Worm (Caenorhabditis elegans) whole organism, late embryonic: ENCODE results near the gene ugt-48.

Source experiments
- C08G9.2 ChIP-seq: sonication (generic microtip); optimal IDR thresholded peaks from 2 replicates; lab custom pipeline; 2016; ENCODE audit warnings: mild to moderate bottlenecking, missing genetic modification characterization, moderate library complexity, missing compliant biosample characterization
- K02D7.2 ChIP-seq: sonication (generic microtip); optimal IDR thresholded peaks from 2 replicates; lab custom pipeline; 2017; ENCODE audit warnings: mild to moderate bottlenecking, missing genetic modification characterization, missing compliant biosample characterization
- K09A11.1 ChIP-seq: sonication (generic microtip); optimal IDR thresholded peaks from 2 replicates; lab custom pipeline; 2017; ENCODE audit warnings: antibody characterized with exemption, mild to moderate bottlenecking, missing genetic modification characterization, missing compliant biosample characterization; ENCODE audit not compliant: insufficient read depth
- Y22D7AL.16 ChIP-seq: sonication (generic microtip); optimal IDR thresholded peaks from 2 replicates; lab custom pipeline; 2016; ENCODE audit warnings: missing genetic modification characterization, missing compliant biosample characterization
- ahr-1 ChIP-seq: sonication (generic microtip); optimal IDR thresholded peaks from 2 replicates; lab custom pipeline; 2016; ENCODE audit warnings: missing genetic modification characterization, missing compliant biosample characterization
- ama-1 ChIP-seq: fragments of 150-350 bp; optimal IDR thresholded peaks from 2 replicates; lab custom pipeline; 2014
- ceh-14 ChIP-seq: sonication (generic microtip); optimal IDR thresholded peaks from 2 replicates; lab custom pipeline; 2016; ENCODE audit warnings: missing genotype, missing genetic modification characterization, missing compliant biosample characterization
- ceh-22 ChIP-seq: sonication (generic microtip); optimal IDR thresholded peaks from 2 replicates; lab custom pipeline; 2017; ENCODE audit warnings: missing biosample characterization, missing genetic modification characterization
- ceh-24 ChIP-seq: sonication (generic microtip); optimal IDR thresholded peaks from 2 replicates; lab custom pipeline; 2016; ENCODE audit warnings: mild to moderate bottlenecking, missing genetic modification characterization, missing compliant biosample characterization
- ceh-30 ChIP-seq: fragments of 150-350 bp; optimal IDR thresholded peaks from 2 replicates; lab custom pipeline; 2014; ENCODE audit warnings: missing biosample characterization, missing genetic modification characterization
- ceh-31 ChIP-seq: sonication (generic microtip); optimal IDR thresholded peaks from 2 replicates; lab custom pipeline; 2016; ENCODE audit warnings: missing genetic modification characterization, missing compliant biosample characterization
- ceh-34 ChIP-seq: sonication (generic microtip); optimal IDR thresholded peaks from 2 replicates; lab custom pipeline; 2016; ENCODE audit warnings: mild to moderate bottlenecking, missing genetic modification characterization, missing compliant biosample characterization
- ceh-48 ChIP-seq: sonication (generic microtip); optimal IDR thresholded peaks from 2 replicates; lab custom pipeline; 2016; ENCODE audit warnings: missing genetic modification characterization, inconsistent platforms, missing compliant biosample characterization
- ceh-9 ChIP-seq: sonication (generic microtip); optimal IDR thresholded peaks from 2 replicates; lab custom pipeline; 2016; ENCODE audit warnings: mild to moderate bottlenecking, missing genetic modification characterization, inconsistent platforms, missing compliant biosample characterization
- dve-1 ChIP-seq: sonication (generic microtip); optimal IDR thresholded peaks from 2 replicates; lab custom pipeline; 2017; ENCODE audit warnings: antibody characterized with exemption, mild to moderate bottlenecking, missing genetic modification characterization, missing compliant biosample characterization
- elt-2 ChIP-seq: sonication (generic microtip); optimal IDR thresholded peaks from 2 replicates; lab custom pipeline; 2016; ENCODE audit warnings: missing genetic modification reagents, missing genetic modification characterization, missing compliant biosample characterization
- elt-4 ChIP-seq: sonication (generic microtip); optimal IDR thresholded peaks from 2 replicates; lab custom pipeline; 2016; ENCODE audit warnings: missing genetic modification characterization, missing compliant biosample characterization
- ets-4 ChIP-seq: sonication (generic microtip); optimal IDR thresholded peaks from 2 replicates; lab custom pipeline; 2016; ENCODE audit warnings: missing genetic modification characterization, missing compliant biosample characterization
- fkh-10 ChIP-seq: fragments of 150-350 bp; optimal IDR thresholded peaks from 2 replicates; lab custom pipeline; 2014; ENCODE audit warnings: missing biosample characterization, missing genetic modification reagents, missing genetic modification characterization
- fkh-6 ChIP-seq: sonication (generic microtip); optimal IDR thresholded peaks from 2 replicates; lab custom pipeline; 2016; ENCODE audit warnings: missing genetic modification characterization, missing compliant biosample characterization
- gmeb-2 ChIP-seq: sonication (generic microtip); optimal IDR thresholded peaks from 2 replicates; lab custom pipeline; 2016; ENCODE audit warnings: missing genetic modification characterization, inconsistent platforms, missing compliant biosample characterization
- hlh-13 ChIP-seq: fragments of 200-800 bp; sonication (Bioruptor generic); optimal IDR thresholded peaks from 2 replicates; lab custom pipeline; 2018; ENCODE audit warnings: mild to moderate bottlenecking, missing genetic modification characterization, missing compliant biosample characterization
- hlh-30 ChIP-seq: sonication (generic microtip); optimal IDR thresholded peaks from 2 replicates; lab custom pipeline; 2017; ENCODE audit warnings: antibody characterized with exemption, missing genetic modification characterization, missing compliant biosample characterization; ENCODE audit not compliant: insufficient read depth
- hlh-6 ChIP-seq: sonication (generic microtip); optimal IDR thresholded peaks from 2 replicates; lab custom pipeline; 2016; ENCODE audit warnings: missing genotype, missing genetic modification characterization, missing compliant biosample characterization
- hlh-8 ChIP-seq: sonication (generic microtip); optimal IDR thresholded peaks from 2 replicates; lab custom pipeline; 2016; ENCODE audit warnings: missing genotype, missing genetic modification characterization, missing compliant biosample characterization
- lim-6 ChIP-seq: sonication (generic microtip); optimal IDR thresholded peaks from 2 replicates; lab custom pipeline; 2016; ENCODE audit warnings: missing genetic modification characterization, missing compliant biosample characterization
- madf-2 ChIP-seq: sonication (generic microtip); optimal IDR thresholded peaks from 2 replicates; lab custom pipeline; 2017; ENCODE audit warnings: missing genetic modification characterization, missing compliant biosample characterization
- mec-3 ChIP-seq: sonication (generic microtip); optimal IDR thresholded peaks from 2 replicates; lab custom pipeline; 2016; ENCODE audit warnings: borderline replicate concordance, missing genetic modification characterization, missing compliant biosample characterization
- nhr-11 ChIP-seq: fragments of 150-350 bp; optimal IDR thresholded peaks from 2 replicates; lab custom pipeline; 2014; ENCODE audit warnings: missing biosample characterization, missing genetic modification characterization
- pag-3 ChIP-seq: sonication (generic microtip); optimal IDR thresholded peaks from 2 replicates; lab custom pipeline; 2016; ENCODE audit warnings: missing compliant biosample characterization, missing genetic modification characterization, borderline replicate concordance
- pax-1 ChIP-seq: fragments of 150-350 bp; optimal IDR thresholded peaks from 2 replicates; lab custom pipeline; 2014; ENCODE audit warnings: missing biosample characterization, missing genetic modification characterization
- pha-4 ChIP-seq: fragments of 150-350 bp; optimal IDR thresholded peaks from 2 replicates; lab custom pipeline; 2018; ENCODE audit warnings: missing biosample characterization, missing genetic modification reagents, missing genetic modification characterization
- pqm-1 ChIP-seq: sonication (generic microtip); optimal IDR thresholded peaks from 2 replicates; lab custom pipeline; 2016; ENCODE audit warnings: missing genetic modification characterization, missing compliant biosample characterization
- pros-1 ChIP-seq: fragments of 150-350 bp; optimal IDR thresholded peaks from 2 replicates; lab custom pipeline; 2014; ENCODE audit warnings: missing biosample characterization, missing genetic modification reagents, missing genetic modification characterization
- ref-2 ChIP-seq: sonication (generic microtip); optimal IDR thresholded peaks from 2 replicates; lab custom pipeline; 2016; ENCODE audit warnings: missing genetic modification characterization, missing compliant biosample characterization
- sdc-2 ChIP-seq: sonication (generic microtip); optimal IDR thresholded peaks from 2 replicates; lab custom pipeline; 2016; ENCODE audit warnings: missing genotype, missing genetic modification characterization, missing compliant biosample characterization
- sox-4 ChIP-seq: sonication (generic microtip); optimal IDR thresholded peaks from 2 replicates; lab custom pipeline; 2017; ENCODE audit warnings: mild to moderate bottlenecking, missing genetic modification characterization, inconsistent platforms, missing compliant biosample characterization
- syd-9 ChIP-seq: sonication (generic microtip); optimal IDR thresholded peaks from 2 replicates; lab custom pipeline; 2016; ENCODE audit warnings: mild to moderate bottlenecking, missing genetic modification characterization, moderate library complexity, missing compliant biosample characterization
- tbx-7 ChIP-seq: sonication (generic microtip); optimal IDR thresholded peaks from 2 replicates; lab custom pipeline; 2016; ENCODE audit warnings: missing genotype, missing genetic modification characterization, missing compliant biosample characterization
- unc-42 ChIP-seq: sonication (generic microtip); optimal IDR thresholded peaks from 2 replicates; lab custom pipeline; 2016; ENCODE audit warnings: missing genotype, missing genetic modification characterization, missing compliant biosample characterization
- unc-55 ChIP-seq: sonication (generic microtip); optimal IDR thresholded peaks from 2 replicates; lab custom pipeline; 2017; ENCODE audit warnings: missing biosample characterization, missing genetic modification reagents, missing genetic modification characterization
- unc-86 ChIP-seq: sonication (generic microtip); optimal IDR thresholded peaks from 2 replicates; lab custom pipeline; 2016; ENCODE audit warnings: missing genetic modification characterization, missing compliant biosample characterization

ugt-48 gene

ce11 chrV:5548051-5548450, at the start of gene ugt-48:
ugt-48 (minus strand) TSS chrV:5548062.
- no peak for TF ChIP-seq ceh-24 (tag; lab: Kevin White, UChicago)
- TF ChIP-seq ceh-14 (tag; lab: Kevin White, UChicago) = no peak
- TF ChIP-seq fkh-6 (tag; lab: Kevin White, UChicago) = no peak
- TF ChIP-seq pqm-1 = no peak
- TF ChIP-seq mec-3 (tag; lab: Kevin White, UChicago) = no peak
- no peak for TF ChIP-seq syd-9 (tag; lab: Kevin White, UChicago)
- no peak for TF ChIP-seq tbx-7 (tag; lab: Kevin White, UChicago)

- TF ChIP-seq pax-1 (no peak), gmeb-2 (tag; lab: Kevin White, UChicago) (no peak), lim-6 (tag; lab: Kevin White, UChicago) (no peak), elt-4 (tag; lab: Kevin White, UChicago) (no peak), ama-1 (lab: Kevin White, UChicago) (no peak), unc-55 (GFP tag; lab: Kevin White, UChicago) (no peak), K09A11.1 (tag; lab: Kevin White, UChicago) (no peak), pag-3 (tag; lab: Kevin White, UChicago) (no peak), tbx-7 (tag; lab: Kevin White, UChicago) (no peak), ceh-24 (tag; lab: Kevin White, UChicago) (no peak)
These were observed 48.6 kb upstream of the ugt-48 start, which contains the start of gene zhit-1 for ce11 chrV:5596391-5597030. zhit-1 (minus strand) TSS chrV:5596551.

- TF ChIP-seq hlh-30 (tag; lab: Kevin White, UChicago) = no peak
- no peak for TF ChIP-seq dve-1 (tag; lab: Kevin White, UChicago)
- no peak for TF ChIP-seq unc-86 (tag; lab: Kevin White, UChicago)
- no peak for TF ChIP-seq ets-4 (tag; lab: Kevin White, UChicago)
- no peak for TF ChIP-seq gmeb-2 (tag; lab: Kevin White, UChicago)
- TF ChIP-seq sox-4 (tag; lab: Kevin White, UChicago) = no peak
These were observed 46.5 kb upstream of the ugt-48 start, which contains the start of gene crn-2 for ce11 chrV:5594315-5594714. crn-2 (plus strand) TSS chrV:5594615.

ce11 chrV:5593406-5593805, 45.5 kb upstream of the ugt-48 start, which contains the start of gene mrpl-48:
mrpl-48 (plus strand) TSS chrV:5593706.
- no peak for TF ChIP-seq pros-1 (tag; lab: Kevin White, UChicago)
- no peak for TF ChIP-seq ahr-1 (tag; lab: Kevin White, UChicago)
- no peak for TF ChIP-seq C08G9.2 (tag; lab: Kevin White, UChicago)
- TF ChIP-seq hlh-8 = no peak
- no peak for TF ChIP-seq hlh-13 (GFP tag; lab: Kevin White, UChicago)
- no peak for TF ChIP-seq pha-4 (tag; lab: Kevin White, UChicago)
- TF ChIP-seq ref-2 (tag; lab: Kevin White, UChicago) = no peak
- no peak for TF ChIP-seq lim-6 (tag; lab: Kevin White, UChicago)
- TF ChIP-seq pqm-1 = no peak
- no peak for TF ChIP-seq hlh-6 (tag; lab: Kevin White, UChicago)
- TF ChIP-seq sdc-2 (tag; lab: Kevin White, UChicago) = no peak
- TF ChIP-seq Y22D7AL.16 = no peak
- TF ChIP-seq ceh-14 (tag; lab: Kevin White, UChicago) = no peak
- no peak for TF ChIP-seq syd-9 (tag; lab: Kevin White, UChicago)

ce11 chrV:5592323-5592722, 44.5 kb upstream of the ugt-48 start, which contains the start of gene vps-37:
vps-37 (plus strand) TSS chrV:5592700.
- no peak for TF ChIP-seq ceh-9 (tag; lab: Kevin White, UChicago)
- peak; percentile 57 for TF ChIP-seq unc-55 (GFP tag; lab: Kevin White, UChicago)
- TF ChIP-seq fkh-10 (GFP tag; lab: Kevin White, UChicago) = no peak
- TF ChIP-seq ceh-48 (tag; lab: Kevin White, UChicago) = peak; percentile 35
- TF ChIP-seq ceh-34 (tag; lab: Kevin White, UChicago) = peak; percentile 8
- TF ChIP-seq elt-4 (tag; lab: Kevin White, UChicago) = no peak
- no peak for TF ChIP-seq hlh-13 (GFP tag; lab: Kevin White, UChicago)
- TF ChIP-seq elt-2 (tag; lab: Kevin White, UChicago) = peak; percentile 27
- TF ChIP-seq nhr-11 = no peak
- TF ChIP-seq ahr-1 (tag; lab: Kevin White, UChicago) = no peak
- TF ChIP-seq C08G9.2 (tag; lab: Kevin White, UChicago) = no peak
- TF ChIP-seq madf-2 (tag; lab: Kevin White, UChicago) = peak; percentile 19
- TF ChIP-seq ceh-22 (tag; lab: Kevin White, UChicago) = no peak
- no peak for TF ChIP-seq K09A11.1 (tag; lab: Kevin White, UChicago)
- peak; percentile 36 for TF ChIP-seq ceh-14 (tag; lab: Kevin White, UChicago)
- peak; percentile 2 for TF ChIP-seq K02D7.2
- TF ChIP-seq ceh-31 (tag; lab: Kevin White, UChicago) = peak; percentile 58
- TF ChIP-seq ceh-30 (tag; lab: Kevin White, UChicago) = peak; percentile 44
- TF ChIP-seq unc-86 (tag; lab: Kevin White, UChicago) = no peak
- TF ChIP-seq unc-42 = peak; percentile 90
